Fruit fly (Drosophila melanogaster) whole organism, embryonic: Measurements from ENCODE around the gene Obp99b.

Source experiments
- Aef1 ChIP-seq: fragments of 200-800 bp; sonication (Bioruptor generic); IDR thresholded peaks from 3 replicates; pipeline ENCODE4 v1.3.6; 2022; ENCODE audit warnings: missing biosample characterization, missing genetic modification characterization
- Atf3 ChIP-seq: fragments of 200-800 bp; sonication (Bioruptor generic); optimal IDR thresholded peaks from 3 replicates; lab custom pipeline; 2016; ENCODE audit warnings: missing biosample characterization, missing genetic modification characterization
- B-H2 ChIP-seq: fragments of 200-800 bp; sonication (Bioruptor generic); optimal IDR thresholded peaks from 2 replicates; lab custom pipeline; 2018; ENCODE audit warnings: missing biosample characterization, mild to moderate bottlenecking, missing genetic modification characterization
- Bdp1 ChIP-seq: fragments of 200-800 bp; sonication (Bioruptor generic); optimal IDR thresholded peaks from 3 replicates; lab custom pipeline; 2016; ENCODE audit warnings: missing biosample characterization, missing genetic modification characterization
- Blimp-1 ChIP-seq: fragments of 200-800 bp; sonication (Bioruptor generic); optimal IDR thresholded peaks from 3 replicates; lab custom pipeline; 2018; ENCODE audit warnings: missing biosample characterization, missing genetic modification characterization, mild to moderate bottlenecking, moderate library complexity, missing genetic modification reagents
- CG10321 ChIP-seq: fragments of 200-800 bp; sonication (Bioruptor generic); IDR thresholded peaks from 2 replicates; pipeline ENCODE4 v1.3.6; 2022; ENCODE audit warnings: missing biosample characterization, missing genetic modification characterization
- CG10366 ChIP-seq: fragments of 200-800 bp; sonication (Bioruptor generic); IDR thresholded peaks from 2 replicates; pipeline ENCODE4 v1.3.6; 2022; ENCODE audit warnings: missing biosample characterization, missing genetic modification characterization
- CG11085 ChIP-seq: fragments of 200-800 bp; sonication (Bioruptor generic); IDR thresholded peaks from 2 replicates; pipeline ENCODE4 v1.3.6; 2022; ENCODE audit warnings: missing biosample characterization, missing genetic modification characterization
- CG12104 ChIP-seq: fragments of 200-800 bp; sonication (Bioruptor generic); optimal IDR thresholded peaks from 3 replicates; lab custom pipeline; 2016; ENCODE audit warnings: missing biosample characterization, missing genetic modification characterization
- CG12236 ChIP-seq: fragments of 200-800 bp; sonication (Bioruptor generic); optimal IDR thresholded peaks from 2 replicates; lab custom pipeline; 2016; ENCODE audit warnings: missing biosample characterization, missing genetic modification characterization
- CG13287 ChIP-seq: fragments of 200-800 bp; sonication (Bioruptor generic); IDR thresholded peaks from 2 replicates; pipeline ENCODE4 v1.3.6; 2022; ENCODE audit warnings: missing biosample characterization, missing genetic modification characterization; ENCODE audit not compliant: partially characterized antibody
- CG13424 ChIP-seq: fragments of 200-800 bp; sonication (Bioruptor generic); optimal IDR thresholded peaks from 2 replicates; lab custom pipeline; 2019; ENCODE audit warnings: missing biosample characterization, mild to moderate bottlenecking, missing genetic modification characterization, moderate library complexity
- CG14860 ChIP-seq: fragments of 200-800 bp; sonication (Bioruptor generic); IDR thresholded peaks from 3 replicates; pipeline ENCODE4 v1.3.6; 2022; ENCODE audit warnings: missing biosample characterization, missing genetic modification characterization; ENCODE audit not compliant: partially characterized antibody
- CG15269 ChIP-seq: fragments of 200-800 bp; sonication (Bioruptor generic); optimal IDR thresholded peaks from 2 replicates; lab custom pipeline; 2018; ENCODE audit warnings: missing biosample characterization, mild to moderate bottlenecking, missing genetic modification characterization, moderate library complexity
- CG15479 ChIP-seq: fragments of 200-800 bp; sonication (Bioruptor generic); optimal IDR thresholded peaks from 3 replicates; lab custom pipeline; 2019; ENCODE audit warnings: missing biosample characterization, mild to moderate bottlenecking, missing genetic modification characterization, moderate library complexity
- CG16863 ChIP-seq: fragments of 200-800 bp; sonication (Bioruptor generic); optimal IDR thresholded peaks from 3 replicates; lab custom pipeline; 2016; ENCODE audit warnings: missing biosample characterization, missing genetic modification characterization
- CG17186 ChIP-seq: fragments of 200-800 bp; sonication (Bioruptor generic); optimal IDR thresholded peaks from 3 replicates; lab custom pipeline; 2017; ENCODE audit warnings: missing biosample characterization, missing genetic modification reagents, missing genetic modification characterization
- CG3065 ChIP-seq: fragments of 200-800 bp; sonication (Bioruptor generic); optimal IDR thresholded peaks from 2 replicates; lab custom pipeline; 2016; ENCODE audit warnings: missing biosample characterization, missing genetic modification characterization
- CG32772 ChIP-seq: fragments of 200-800 bp; sonication (Bioruptor generic); IDR thresholded peaks from 2 replicates; pipeline ENCODE4 v1.3.6; 2022; ENCODE audit warnings: missing biosample characterization, missing genetic modification characterization
- CG4328 ChIP-seq: fragments of 200-800 bp; sonication (Bioruptor generic); optimal IDR thresholded peaks from 3 replicates; lab custom pipeline; 2017; ENCODE audit warnings: missing biosample characterization, missing genetic modification reagents, missing genetic modification characterization
- CG6683 ChIP-seq: fragments of 200-800 bp; sonication (Bioruptor generic); optimal IDR thresholded peaks from 2 replicates; lab custom pipeline; 2017; ENCODE audit warnings: missing biosample characterization, mild to moderate bottlenecking, missing genetic modification characterization, missing genetic modification reagents
- CG7987 ChIP-seq: fragments of 200-800 bp; sonication (Bioruptor generic); optimal IDR thresholded peaks from 2 replicates; lab custom pipeline; 2018; ENCODE audit warnings: missing biosample characterization, mild to moderate bottlenecking, missing genetic modification characterization, moderate library complexity
- CG8359 ChIP-seq: fragments of 200-800 bp; sonication (Bioruptor generic); optimal IDR thresholded peaks from 2 replicates; lab custom pipeline; 2017; ENCODE audit warnings: missing biosample characterization, mild to moderate bottlenecking, missing genetic modification characterization, borderline replicate concordance
- D ChIP-seq, 2 experiments: fragments of 200-800 bp in 1 of 2; fragments of >200 bp in 1 of 2; sonication (Bioruptor generic) in 1 of 2; optimal IDR thresholded peaks; 2 replicates in 1 of 2; 3 replicates in 1 of 2; lab custom pipeline; 2017; ENCODE audit warnings: mild to moderate bottlenecking in 1 of 2, missing biosample characterization in 1 of 2, missing genetic modification characterization in 1 of 2, missing genetic modification reagents in 1 of 2
- H15 ChIP-seq: fragments of 200-800 bp; sonication (Bioruptor generic); IDR thresholded peaks from 3 replicates; pipeline ENCODE4 v1.3.6; 2022; ENCODE audit warnings: missing biosample characterization, missing genetic modification characterization
- Hand ChIP-seq: fragments of 200-800 bp; sonication (Bioruptor generic); optimal IDR thresholded peaks from 2 replicates; lab custom pipeline; 2017; ENCODE audit warnings: mild to moderate bottlenecking, missing biosample characterization, missing genetic modification reagents, missing genetic modification characterization
- Hey ChIP-seq: fragments of 200-800 bp; sonication (Bioruptor generic); optimal IDR thresholded peaks from 3 replicates; lab custom pipeline; 2018; ENCODE audit warnings: missing biosample characterization, mild to moderate bottlenecking, missing genetic modification characterization
- Lim3 ChIP-seq: fragments of 200-800 bp; sonication (Bioruptor generic); IDR thresholded peaks from 2 replicates; pipeline ENCODE4 v1.3.6; 2022; ENCODE audit warnings: missing biosample characterization, missing genetic modification characterization
- MESR4 ChIP-seq: fragments of 200-800 bp; sonication (Bioruptor generic); optimal IDR thresholded peaks from 2 replicates; lab custom pipeline; 2018; ENCODE audit warnings: missing biosample characterization, mild to moderate bottlenecking, missing genetic modification characterization, moderate library complexity
- Nf-YA ChIP-seq: fragments of 200-800 bp; sonication (Bioruptor generic); IDR thresholded peaks from 2 replicates; pipeline ENCODE4 v1.3.6; 2022; ENCODE audit warnings: missing biosample characterization, missing genetic modification characterization
- Pdp1 ChIP-seq, 2 experiments: fragments of 200-800 bp; sonication (Bioruptor generic); optimal IDR thresholded peaks; 3 replicates each; lab custom pipeline; 2016; ENCODE audit warnings: missing biosample characterization in 2 of 2, missing genetic modification characterization in 2 of 2, mild to moderate bottlenecking in 1 of 2, moderate library complexity in 1 of 2
- Ravus ChIP-seq: fragments of 200-800 bp; sonication (Bioruptor generic); IDR thresholded peaks from 2 replicates; pipeline ENCODE4 v1.3.6; 2022; ENCODE audit warnings: missing biosample characterization, missing genetic modification characterization
- Scr ChIP-seq: fragments of 200-800 bp; sonication (Bioruptor generic); IDR thresholded peaks from 2 replicates; pipeline ENCODE4 v1.3.6; 2022; ENCODE audit warnings: missing biosample characterization, missing genetic modification characterization; ENCODE audit not compliant: partially characterized antibody
- TFAM ChIP-seq: fragments of 200-800 bp; sonication (Bioruptor generic); optimal IDR thresholded peaks from 2 replicates; lab custom pipeline; 2017; ENCODE audit warnings: missing biosample characterization, missing genetic modification characterization, inconsistent platforms
- Tbp ChIP-seq: fragments of >200 bp; optimal IDR thresholded peaks from 2 replicates; lab custom pipeline; 2018; ENCODE audit warnings: missing biosample characterization, missing genetic modification characterization
- ac ChIP-seq: fragments of 200-800 bp; sonication (Bioruptor generic); optimal IDR thresholded peaks from 3 replicates; lab custom pipeline; 2017; ENCODE audit warnings: missing biosample characterization, mild to moderate bottlenecking, missing genetic modification characterization
- croc ChIP-seq: fragments of 200-800 bp; sonication (Bioruptor generic); conservative IDR thresholded peaks from 3 replicates; pipeline ENCODE4 v1.3.6; 2022; ENCODE audit warnings: missing biosample characterization, missing genetic modification characterization
- dati ChIP-seq: fragments of 200-800 bp; sonication (Bioruptor generic); IDR thresholded peaks from 2 replicates; pipeline ENCODE4 v1.3.6; 2022; ENCODE audit warnings: missing biosample characterization, missing genetic modification characterization
- emc ChIP-seq: fragments of 200-800 bp; sonication (Bioruptor generic); optimal IDR thresholded peaks from 2 replicates; lab custom pipeline; 2016; ENCODE audit warnings: missing biosample characterization, missing genetic modification characterization
- gro ChIP-seq: fragments of 200-800 bp; sonication (Bioruptor generic); optimal IDR thresholded peaks from 2 replicates; lab custom pipeline; 2016; ENCODE audit warnings: missing biosample characterization, missing genetic modification characterization
- jigr1 ChIP-seq: fragments of 200-800 bp; sonication (Bioruptor generic); IDR thresholded peaks from 3 replicates; pipeline ENCODE4 v1.3.6; 2022; ENCODE audit warnings: missing biosample characterization, missing genetic modification characterization
- ken ChIP-seq: fragments of 200-800 bp; sonication (Bioruptor generic); IDR thresholded peaks from 3 replicates; pipeline ENCODE4 v1.3.6; 2022; ENCODE audit warnings: missing biosample characterization, missing genetic modification characterization
- pnt ChIP-seq: fragments of 200-800 bp; sonication (Bioruptor generic); optimal IDR thresholded peaks from 3 replicates; lab custom pipeline; 2016; ENCODE audit warnings: missing biosample characterization, missing genetic modification characterization
- ranshi ChIP-seq: fragments of 200-800 bp; sonication (Bioruptor generic); IDR thresholded peaks from 2 replicates; pipeline ENCODE4 v1.3.6; 2022; ENCODE audit warnings: missing biosample characterization, missing genetic modification characterization
- sim ChIP-seq: fragments of 200-800 bp; sonication (Bioruptor generic); IDR thresholded peaks from 2 replicates; pipeline ENCODE4 v1.3.6; 2022; ENCODE audit warnings: missing biosample characterization, missing genetic modification characterization
- sima ChIP-seq: fragments of 200-800 bp; sonication (Bioruptor generic); optimal IDR thresholded peaks from 2 replicates; lab custom pipeline; 2016; ENCODE audit warnings: missing biosample characterization, missing genetic modification characterization
- ssp ChIP-seq: fragments of 200-800 bp; sonication (Bioruptor generic); IDR thresholded peaks from 2 replicates; pipeline ENCODE4 v1.3.6; 2022; ENCODE audit warnings: missing biosample characterization, missing genetic modification characterization
- tin ChIP-seq: fragments of 200-800 bp; sonication (Bioruptor generic); optimal IDR thresholded peaks from 3 replicates; lab custom pipeline; 2016; ENCODE audit warnings: missing biosample characterization, missing genetic modification characterization
- trh ChIP-seq: fragments of 200-800 bp; sonication (Bioruptor generic); optimal IDR thresholded peaks from 2 replicates; lab custom pipeline; 2016; ENCODE audit warnings: missing biosample characterization, missing genetic modification characterization
- tx ChIP-seq: fragments of 200-800 bp; sonication (Bioruptor generic); optimal IDR thresholded peaks from 2 replicates; lab custom pipeline; 2016; ENCODE audit warnings: missing biosample characterization, missing genetic modification characterization
- zf30C ChIP-seq: fragments of 200-800 bp; sonication (Bioruptor generic); optimal IDR thresholded peaks from 3 replicates; lab custom pipeline; 2018; ENCODE audit warnings: missing biosample characterization, mild to moderate bottlenecking, missing genetic modification characterization

The Obp99b gene

dm6 chr3R:29745056-29745455 lies 28.4 kb upstream of the Obp99b start, which contains the start of the genes Wdr24 and IntS11 (continued):
- peak; percentile 92 for TF ChIP-seq CG11085 (GFP tag; lab: Robert Waterston, UW)
- peak; percentile 86 for TF ChIP-seq CG15269
- no peak for TF ChIP-seq CG15479 (GFP tag; lab: Kevin White, UChicago)
- TF ChIP-seq Hand (GFP tag; lab: Kevin White, UChicago), result peak; percentile 49
- TF ChIP-seq gro (GFP tag; lab: Kevin White, UChicago), result peak; percentile 57
- TF ChIP-seq CG16863, result peak; percentile 50
- TF ChIP-seq sim (GFP tag; lab: Robert Waterston, UW), result 0 out of 2 replicates have a peak, but pooled peaks have one; percentile 49
- peak; percentile 38 for TF ChIP-seq CG17186
- TF ChIP-seq pnt, result peak; percentile 61
- TF ChIP-seq H15, result peak; percentile 88
- TF ChIP-seq emc (GFP tag; lab: Kevin White, UChicago), result peak; percentile 56
- TF ChIP-seq CG14860 (GFP tag; lab: Robert Waterston, UW), result no peak
- no peak for TF ChIP-seq TFAM (GFP tag; lab: Kevin White, UChicago)
- TF ChIP-seq Tbp (GFP tag; lab: Kevin White, UChicago), result no peak
- TF ChIP-seq ac (GFP tag; lab: Kevin White, UChicago), result no peak
- TF ChIP-seq tx (GFP tag; lab: Kevin White, UChicago), result peak; percentile 60
- TF ChIP-seq CG10366 (GFP tag; lab: Robert Waterston, UW), result peak; percentile 94
- no peak for TF ChIP-seq zf30C (GFP tag; lab: Kevin White, UChicago)
- peak; percentile 52 for TF ChIP-seq MESR4
- TF ChIP-seq Nf-YA (GFP tag; lab: Robert Waterston, UW), result peak; percentile 73
- TF ChIP-seq tin, result peak; percentile 58
- TF ChIP-seq Hey (tag; lab: Kevin White, UChicago), result no peak
- TF ChIP-seq CG13287 (GFP tag; lab: Robert Waterston, UW), result peak; percentile 64; the same call in 1 of the 2 replicates
- TF ChIP-seq CG12236 (GFP tag; lab: Kevin White, UChicago), result no peak
- TF ChIP-seq ken (GFP tag; lab: Robert Waterston, UW), result peak; percentile 90
- TF ChIP-seq Lim3, result peak; percentile 64
- peak; percentile 44 for TF ChIP-seq Bdp1 (GFP tag; lab: Kevin White, UChicago)
- peak; percentile 86 for TF ChIP-seq CG13424
- peak; percentile 47 for TF ChIP-seq CG4328
- TF ChIP-seq Pdp1 (GFP tag; optimal IDR thresholded peaks at IDR 0.05; lab: Kevin White, UChicago), result peak; percentile 66 to 88
- TF ChIP-seq croc (GFP tag; lab: Robert Waterston, UW), result peak; percentile 75
- TF ChIP-seq ranshi, result peak; percentile 94
- TF ChIP-seq CG3065 (GFP tag; lab: Kevin White, UChicago), result no peak
- TF ChIP-seq Scr (GFP tag; lab: Robert Waterston, UW), result peak; percentile 51
- TF ChIP-seq CG7987, result peak; percentile 47
- no peak for TF ChIP-seq CG10321 (GFP tag; lab: Robert Waterston, UW)
- no peak for TF ChIP-seq CG6683 (GFP tag; lab: Kevin White, UChicago)
- peak; percentile 18 for TF ChIP-seq trh (GFP tag; lab: Kevin White, UChicago)
- TF ChIP-seq Ravus, result peak; percentile 68
- peak; percentile 74 for TF ChIP-seq B-H2 (GFP tag; lab: Kevin White, UChicago)
- peak; percentile 92 for TF ChIP-seq jigr1 (GFP tag; lab: Robert Waterston, UW)
- TF ChIP-seq CG12104 (GFP tag; lab: Kevin White, UChicago), result peak; percentile 72
- TF ChIP-seq CG32772, result peak; percentile 97
- no peak for TF ChIP-seq sima (GFP tag; lab: Kevin White, UChicago)
- peak; percentile 37 for TF ChIP-seq Atf3 (GFP tag; lab: Kevin White, UChicago)
- TF ChIP-seq ssp (GFP tag; lab: Robert Waterston, UW), result peak; percentile 84
- 0 out of 2 replicates have a peak, but pooled peaks have one; percentile 39 for TF ChIP-seq dati (GFP tag; lab: Robert Waterston, UW)
- no peak for TF ChIP-seq D (optimal IDR thresholded peaks at IDR 0.05; lab: Kevin White, UChicago)
- no peak for TF ChIP-seq D (GFP tag; optimal IDR thresholded peaks at IDR 0.05; lab: Kevin White, UChicago)
- TF ChIP-seq Aef1, result peak; percentile 96
- no peak for TF ChIP-seq CG8359 (GFP tag; lab: Kevin White, UChicago)
- TF ChIP-seq Blimp-1, result no peak
